Worm (Caenorhabditis elegans): ENCODE results near the gene srg-53.

The srg-53 gene

DNA sequence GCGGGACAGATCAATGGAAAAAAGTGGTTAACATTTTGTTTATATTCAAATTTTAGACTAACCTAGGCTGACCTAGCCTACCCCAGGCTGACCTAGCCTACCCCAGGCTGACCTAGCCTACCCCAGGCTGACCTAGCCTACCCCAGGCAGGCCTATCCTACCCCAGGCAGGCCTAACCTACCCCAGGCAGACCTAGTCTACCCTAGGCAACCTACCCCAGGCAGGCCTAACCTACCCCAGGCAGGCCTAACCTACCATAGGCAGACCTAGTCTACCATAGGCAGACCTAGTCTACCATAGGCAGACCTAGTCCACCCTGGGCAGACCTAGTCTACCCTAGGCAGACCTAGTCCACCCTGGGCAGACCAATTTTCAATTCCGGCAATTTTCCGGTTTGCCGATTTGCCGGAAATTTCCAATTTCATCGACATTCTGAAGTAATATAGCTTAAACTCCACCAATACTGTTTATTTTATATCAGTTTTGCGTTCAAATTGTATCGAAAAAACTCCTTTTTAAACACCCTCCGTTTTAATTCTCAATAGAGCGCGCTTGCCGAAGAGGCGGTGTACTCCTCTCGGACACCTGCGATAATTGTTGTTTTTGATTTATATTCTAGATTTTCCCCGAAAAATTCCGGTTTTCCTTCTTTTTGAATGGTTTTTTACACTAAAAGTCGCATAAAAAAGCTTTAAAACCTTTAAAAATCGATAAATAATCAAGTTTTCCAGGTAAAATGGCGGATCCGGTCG lies 25.1 kb downstream of the srg-53 start, which contains the start of gene trm-2A (continued):
- no peak for TF ChIP-seq unc-98 (GFP tag; IDR thresholded peaks at IDR 0.05)
- no peak for TF ChIP-seq mef-2 (tag; optimal IDR thresholded peaks at IDR 0.05)
- no peak for TF ChIP-seq nhr-76 (tag; optimal IDR thresholded peaks at IDR 0.05)
- TF ChIP-seq unc-30 (tag; optimal IDR thresholded peaks at IDR 0.05): peak; percentile 11
- TF ChIP-seq nhr-85 (tag): peak; percentile 91
- TF ChIP-seq blmp-1 (tag; optimal IDR thresholded peaks at IDR 0.05): peak; percentile 75
- peak; percentile 78 for TF ChIP-seq aly-2 (tag; optimal IDR thresholded peaks at IDR 0.05)

ce11 chrV:908681-909080 lies 29.4 kb downstream of the srg-53 start:
- no peak for TF ChIP-seq lsy-2 (tag; optimal IDR thresholded peaks at IDR 0.05)
- no peak for TF ChIP-seq dpl-1 (GFP tag; optimal IDR thresholded peaks at IDR 0.05)
- TF ChIP-seq efl-1 (optimal IDR thresholded peaks at IDR 0.05): no peak
- peak in 1 of 2 experiments; percentile 17 for TF ChIP-seq efl-1 (GFP tag; optimal IDR thresholded peaks at IDR 0.05 in 1 of 2)
- TF ChIP-seq ets-5 (GFP tag; IDR thresholded peaks at IDR 0.05): 0 out of 2 replicates have a peak, but pooled peaks have one; percentile 39

ce11 chrV:910588-910987 lies 31.3 kb downstream of the srg-53 start:
- TF ChIP-seq alr-1 (tag; optimal IDR thresholded peaks at IDR 0.05; ENCODE audit: borderline replicate concordance) (no peak), lin-13 (GFP tag; optimal IDR thresholded peaks at IDR 0.05) (no peak), nhr-77 (tag; optimal IDR thresholded peaks at IDR 0.05) (no peak), fkh-10 (GFP tag; optimal IDR thresholded peaks at IDR 0.05) (no peak), sup-37 (GFP tag; optimal IDR thresholded peaks at IDR 0.05) (no peak), nhr-76 (tag; optimal IDR thresholded peaks at IDR 0.05) (no peak), lsy-2 (tag; optimal IDR thresholded peaks at IDR 0.05) (no peak), ceh-88 (GFP tag; IDR thresholded peaks at IDR 0.05) (no peak), egl-27 (tag; optimal IDR thresholded peaks at IDR 0.05) (no peak), aha-1 (tag; optimal IDR thresholded peaks at IDR 0.05) (no peak), zip-4 (GFP tag; optimal IDR thresholded peaks at IDR 0.05) (no peak), tbx-2 (tag; optimal IDR thresholded peaks at IDR 0.05) (no peak), nhr-19 (GFP tag; conservative IDR thresholded peaks at IDR 0.05) (no peak), nhr-85 (tag) (peak; percentile 59), unc-130 (tag; optimal IDR thresholded peaks at IDR 0.05) (no peak), unc-98 (GFP tag; IDR thresholded peaks at IDR 0.05) (no peak), ztf-11 (tag; optimal IDR thresholded peaks at IDR 0.05) (no peak), C04F5.9 (tag; optimal IDR thresholded peaks at IDR 0.05) (no peak), lin-15B (tag; optimal IDR thresholded peaks at IDR 0.05) (no peak), pqm-1 (tag; optimal IDR thresholded peaks at IDR 0.05) (peak; percentile 53), dsc-1 (tag; optimal IDR thresholded peaks at IDR 0.05) (no peak), mdl-1 (tag; optimal IDR thresholded peaks at IDR 0.05) (no peak), nhr-90 (tag; optimal IDR thresholded peaks at IDR 0.05; ENCODE audit: poor library complexity) (peak; percentile 32), zag-1 (tag; optimal IDR thresholded peaks at IDR 0.05) (no peak), ceh-82 (tag; optimal IDR thresholded peaks at IDR 0.05) (no peak), Y116A8C.19 (tag; optimal IDR thresholded peaks at IDR 0.05; ENCODE audit: borderline replicate concordance) (no peak), grh-1 (GFP tag; IDR thresholded peaks at IDR 0.05) (no peak), vab-15 (tag; optimal IDR thresholded peaks at IDR 0.05) (no peak), sptf-1 (tag; optimal IDR thresholded peaks at IDR 0.05) (no peak), lir-3 (tag; optimal IDR thresholded peaks at IDR 0.05; ENCODE audit: poor library complexity) (no peak), fkh-4 (tag; optimal IDR thresholded peaks at IDR 0.05; ENCODE audit: borderline replicate concordance) (no peak), nhr-71 (tag; optimal IDR thresholded peaks at IDR 0.05) (peak; percentile 27), dpl-1 (GFP tag; optimal IDR thresholded peaks at IDR 0.05) (peak in 1 of 3 experiments; percentile 29), elt-3 (tag; optimal IDR thresholded peaks at IDR 0.05) (peak in 5 of 6 experiments; percentile 34 to 84 (median 58)), nhr-12 (tag; optimal IDR thresholded peaks at IDR 0.05) (no peak), nhr-47 (tag; optimal IDR thresholded peaks at IDR 0.05) (no peak), blmp-1 (tag; optimal IDR thresholded peaks at IDR 0.05) (peak; percentile 3), hlh-4 (tag; optimal IDR thresholded peaks at IDR 0.05) (no peak), efl-3 (GFP tag; optimal IDR thresholded peaks at IDR 0.05) (no peak), C34B4.2 (tag; optimal IDR thresholded peaks at IDR 0.05) (no peak), tlp-1 (tag; optimal IDR thresholded peaks at IDR 0.05) (no peak), ama-1 (optimal IDR thresholded peaks at IDR 0.05) (no peak)

Measured in whole organism, L1 larva.